Fruit fly (Drosophila melanogaster) whole organism, embryonic: ENCODE data around the gene beta4GalT7.

ENCODE experiments used
- ATbp ChIP-seq: fragments of 200-800 bp; sonication (Bioruptor generic); optimal IDR thresholded peaks from 2 replicates; lab custom pipeline; 2017; ENCODE audit warnings: missing biosample characterization, mild to moderate bottlenecking, missing genetic modification characterization, missing genetic modification reagents
- CG10209 ChIP-seq: fragments of 200-800 bp; sonication (Bioruptor generic); optimal IDR thresholded peaks from 3 replicates; lab custom pipeline; 2017; ENCODE audit warnings: missing biosample characterization, mild to moderate bottlenecking, missing genetic modification characterization, missing genetic modification reagents
- CG10267 ChIP-seq: fragments of 200-800 bp; sonication (Bioruptor generic); optimal IDR thresholded peaks from 2 replicates; lab custom pipeline; 2018; ENCODE audit warnings: missing biosample characterization, mild to moderate bottlenecking, missing genetic modification characterization, moderate library complexity
- CG10654 ChIP-seq: fragments of 200-800 bp; sonication (Bioruptor generic); optimal IDR thresholded peaks from 2 replicates; lab custom pipeline; 2016; ENCODE audit warnings: missing biosample characterization, missing genetic modification characterization
- CG12104 ChIP-seq: fragments of 200-800 bp; sonication (Bioruptor generic); optimal IDR thresholded peaks from 3 replicates; lab custom pipeline; 2016; ENCODE audit warnings: missing biosample characterization, missing genetic modification characterization
- CG12219 ChIP-seq: fragments of 200-800 bp; sonication (Bioruptor generic); optimal IDR thresholded peaks from 3 replicates; lab custom pipeline; 2018; ENCODE audit warnings: missing biosample characterization, mild to moderate bottlenecking, missing genetic modification characterization
- CG1233 ChIP-seq: fragments of 200-800 bp; sonication (Bioruptor generic); optimal IDR thresholded peaks from 4 replicates; lab custom pipeline; 2018; ENCODE audit warnings: missing biosample characterization, mild to moderate bottlenecking, missing genetic modification characterization
- CG13287 ChIP-seq: fragments of 200-800 bp; sonication (Bioruptor generic); IDR thresholded peaks from 2 replicates; pipeline ENCODE4 v1.3.6; 2022; ENCODE audit warnings: missing biosample characterization, missing genetic modification characterization; ENCODE audit not compliant: partially characterized antibody
- CG13296 ChIP-seq: fragments of 200-800 bp; sonication (Bioruptor generic); optimal IDR thresholded peaks from 3 replicates; lab custom pipeline; 2018; ENCODE audit warnings: missing biosample characterization, mild to moderate bottlenecking, missing genetic modification characterization
- CG1647 ChIP-seq: fragments of 200-800 bp; sonication (Bioruptor generic); optimal IDR thresholded peaks from 3 replicates; lab custom pipeline; 2016; ENCODE audit warnings: missing biosample characterization, missing genetic modification characterization
- CG17568 ChIP-seq: fragments of 200-800 bp; sonication (Bioruptor generic); optimal IDR thresholded peaks from 2 replicates; lab custom pipeline; 2018; ENCODE audit warnings: missing biosample characterization, mild to moderate bottlenecking, missing genetic modification characterization, moderate library complexity
- CG18619 ChIP-seq: fragments of 200-800 bp; sonication (Bioruptor generic); optimal IDR thresholded peaks from 3 replicates; lab custom pipeline; 2017; ENCODE audit warnings: missing biosample characterization, mild to moderate bottlenecking, missing genetic modification characterization
- CG2199 ChIP-seq: fragments of 200-800 bp; sonication (Bioruptor generic); IDR thresholded peaks from 3 replicates; pipeline ENCODE4 v1.3.6; 2022; ENCODE audit warnings: missing biosample characterization, missing genetic modification characterization
- CG30403 ChIP-seq: fragments of 200-800 bp; sonication (Bioruptor generic); optimal IDR thresholded peaks from 3 replicates; lab custom pipeline; 2016; ENCODE audit warnings: missing biosample characterization, missing genetic modification characterization
- CG31441 ChIP-seq: fragments of 200-800 bp; sonication (Bioruptor generic); IDR thresholded peaks from 2 replicates; pipeline ENCODE4 v1.3.6; 2022; ENCODE audit warnings: missing biosample characterization, missing genetic modification characterization
- CG32772 ChIP-seq: fragments of 200-800 bp; sonication (Bioruptor generic); IDR thresholded peaks from 2 replicates; pipeline ENCODE4 v1.3.6; 2022; ENCODE audit warnings: missing biosample characterization, missing genetic modification characterization
- CG3407 ChIP-seq: fragments of 200-800 bp; sonication (Bioruptor generic); optimal IDR thresholded peaks from 2 replicates; lab custom pipeline; 2018; ENCODE audit warnings: missing biosample characterization, mild to moderate bottlenecking, missing genetic modification characterization
- CG3847 ChIP-seq: fragments of 200-800 bp; sonication (Bioruptor generic); IDR thresholded peaks from 2 replicates; pipeline ENCODE4 v1.3.6; 2022; ENCODE audit warnings: missing biosample characterization, missing genetic modification characterization
- CG4328 ChIP-seq: fragments of 200-800 bp; sonication (Bioruptor generic); optimal IDR thresholded peaks from 3 replicates; lab custom pipeline; 2017; ENCODE audit warnings: missing biosample characterization, missing genetic modification reagents, missing genetic modification characterization
- CG4820 ChIP-seq: fragments of 200-800 bp; sonication (Bioruptor generic); optimal IDR thresholded peaks from 3 replicates; lab custom pipeline; 2016; ENCODE audit warnings: missing biosample characterization, missing genetic modification characterization
- CG7271 ChIP-seq: fragments of 200-800 bp; sonication (Bioruptor generic); optimal IDR thresholded peaks from 2 replicates; lab custom pipeline; 2018; ENCODE audit warnings: missing biosample characterization, mild to moderate bottlenecking, missing genetic modification characterization, moderate library complexity
- CG7745 ChIP-seq: fragments of 200-800 bp; sonication (Bioruptor generic); optimal IDR thresholded peaks from 2 replicates; lab custom pipeline; 2018; ENCODE audit warnings: missing biosample characterization, mild to moderate bottlenecking, missing genetic modification characterization, moderate library complexity
- CG9215 ChIP-seq: fragments of 200-800 bp; sonication (Bioruptor generic); IDR thresholded peaks from 2 replicates; pipeline ENCODE4 v1.3.6; 2022; ENCODE audit warnings: missing biosample characterization, missing genetic modification characterization
- CG9932 ChIP-seq: fragments of 200-800 bp; sonication (Bioruptor generic); IDR thresholded peaks from 2 replicates; pipeline ENCODE4 v1.3.6; 2022; ENCODE audit warnings: missing biosample characterization, missing genetic modification characterization
- D19B ChIP-seq: fragments of 200-800 bp; sonication (Bioruptor generic); optimal IDR thresholded peaks from 2 replicates; lab custom pipeline; 2017; ENCODE audit warnings: missing biosample characterization, mild to moderate bottlenecking, missing genetic modification characterization
- Dfd ChIP-seq, 2 experiments: fragments of >200 bp; optimal IDR thresholded peaks; 2 replicates each; lab custom pipeline; 2017; ENCODE audit warnings: missing biosample characterization in 2 of 2, missing genetic modification characterization in 2 of 2
- HLH4C ChIP-seq: fragments of 200-800 bp; sonication (Bioruptor generic); IDR thresholded peaks from 3 replicates; pipeline ENCODE4 v1.3.6; 2022; ENCODE audit warnings: missing biosample characterization, missing genetic modification characterization; ENCODE audit not compliant: partially characterized antibody
- NfI ChIP-seq: fragments of 200-800 bp; sonication (Bioruptor generic); optimal IDR thresholded peaks from 3 replicates; lab custom pipeline; 2018; ENCODE audit warnings: missing biosample characterization, mild to moderate bottlenecking, missing genetic modification characterization, moderate library complexity
- PHDP ChIP-seq: fragments of 200-800 bp; sonication (Bioruptor generic); optimal IDR thresholded peaks from 3 replicates; lab custom pipeline; 2018; ENCODE audit warnings: missing biosample characterization, mild to moderate bottlenecking, missing genetic modification characterization, moderate library complexity
- Ptx1 ChIP-seq: fragments of 200-800 bp; sonication (Bioruptor generic); IDR thresholded peaks from 2 replicates; pipeline ENCODE4 v1.3.6; 2022; ENCODE audit warnings: missing biosample characterization, missing genetic modification characterization
- Rfx ChIP-seq: fragments of 200-800 bp; sonication (Bioruptor generic); IDR thresholded peaks from 2 replicates; pipeline ENCODE4 v1.3.6; 2022; ENCODE audit warnings: missing biosample characterization, missing genetic modification characterization
- Sox102F ChIP-seq: fragments of 200-800 bp; sonication (Bioruptor generic); optimal IDR thresholded peaks from 2 replicates; lab custom pipeline; 2018; ENCODE audit warnings: missing biosample characterization, mild to moderate bottlenecking, missing genetic modification characterization, moderate library complexity
- Sry-δ ChIP-seq: fragments of 200-800 bp; sonication (Bioruptor generic); optimal IDR thresholded peaks from 2 replicates; lab custom pipeline; 2016; ENCODE audit warnings: missing biosample characterization, missing genetic modification characterization
- amos ChIP-seq: fragments of 200-800 bp; sonication (Bioruptor generic); IDR thresholded peaks from 2 replicates; pipeline ENCODE4 v1.3.6; 2022; ENCODE audit warnings: missing biosample characterization, missing genetic modification characterization; ENCODE audit not compliant: partially characterized antibody
- bcd ChIP-seq: fragments of 200-800 bp; sonication (Bioruptor generic); optimal IDR thresholded peaks from 2 replicates; lab custom pipeline; 2017; ENCODE audit warnings: missing biosample characterization, mild to moderate bottlenecking, missing genetic modification characterization
- cwo ChIP-seq: fragments of 200-800 bp; sonication (Bioruptor generic); optimal IDR thresholded peaks from 3 replicates; lab custom pipeline; 2017; ENCODE audit warnings: missing biosample characterization, missing genetic modification characterization, mild to moderate bottlenecking, moderate library complexity, missing genetic modification reagents
- ewg ChIP-seq: fragments of 200-800 bp; sonication (Bioruptor generic); optimal IDR thresholded peaks from 3 replicates; lab custom pipeline; 2017; ENCODE audit warnings: mild to moderate bottlenecking, missing biosample characterization, missing genetic modification reagents, missing genetic modification characterization
- ham ChIP-seq: fragments of 200-800 bp; sonication (Bioruptor generic); IDR thresholded peaks from 2 replicates; pipeline ENCODE4 v1.3.6; 2022; ENCODE audit warnings: missing biosample characterization, missing genetic modification characterization
- jumu ChIP-seq: fragments of 200-800 bp; sonication (Bioruptor generic); optimal IDR thresholded peaks from 3 replicates; lab custom pipeline; 2016; ENCODE audit warnings: missing biosample characterization, missing genetic modification characterization
- lola ChIP-seq, 3 experiments: fragments of >200 bp in 2 of 3; fragments of 200-800 bp in 1 of 3; sonication (Bioruptor generic) in 1 of 3; optimal IDR thresholded peaks; 2 replicates each; lab custom pipeline; 2017 to 2019; ENCODE audit warnings: missing biosample characterization in 3 of 3, missing genetic modification characterization in 3 of 3, mild to moderate bottlenecking in 1 of 3, moderate library complexity in 1 of 3
- nom ChIP-seq: fragments of 200-800 bp; sonication (Bioruptor generic); optimal IDR thresholded peaks from 2 replicates; lab custom pipeline; 2017; ENCODE audit warnings: missing biosample characterization, missing genetic modification characterization, mild to moderate bottlenecking, moderate library complexity, missing genetic modification reagents
- pb ChIP-seq: fragments of 200-800 bp; sonication (Bioruptor generic); optimal IDR thresholded peaks from 3 replicates; lab custom pipeline; 2016; ENCODE audit warnings: missing biosample characterization, missing genetic modification characterization
- ranshi ChIP-seq: fragments of 200-800 bp; sonication (Bioruptor generic); IDR thresholded peaks from 2 replicates; pipeline ENCODE4 v1.3.6; 2022; ENCODE audit warnings: missing biosample characterization, missing genetic modification characterization
- sisA ChIP-seq: fragments of 200-800 bp; sonication (Bioruptor generic); IDR thresholded peaks from 2 replicates; pipeline ENCODE4 v1.3.6; 2022; ENCODE audit warnings: missing biosample characterization, missing genetic modification characterization
- so ChIP-seq: fragments of 200-800 bp; sonication (Bioruptor generic); IDR thresholded peaks from 3 replicates; pipeline ENCODE4 v1.3.6; 2022; ENCODE audit warnings: missing biosample characterization, missing genetic modification characterization
- sqz ChIP-seq: fragments of 200-800 bp; sonication (Bioruptor generic); optimal IDR thresholded peaks from 3 replicates; lab custom pipeline; 2018; ENCODE audit warnings: missing biosample characterization, mild to moderate bottlenecking, missing genetic modification characterization
- zf30C ChIP-seq: fragments of 200-800 bp; sonication (Bioruptor generic); optimal IDR thresholded peaks from 3 replicates; lab custom pipeline; 2018; ENCODE audit warnings: missing biosample characterization, mild to moderate bottlenecking, missing genetic modification characterization

The beta4GalT7 gene

DNA sequence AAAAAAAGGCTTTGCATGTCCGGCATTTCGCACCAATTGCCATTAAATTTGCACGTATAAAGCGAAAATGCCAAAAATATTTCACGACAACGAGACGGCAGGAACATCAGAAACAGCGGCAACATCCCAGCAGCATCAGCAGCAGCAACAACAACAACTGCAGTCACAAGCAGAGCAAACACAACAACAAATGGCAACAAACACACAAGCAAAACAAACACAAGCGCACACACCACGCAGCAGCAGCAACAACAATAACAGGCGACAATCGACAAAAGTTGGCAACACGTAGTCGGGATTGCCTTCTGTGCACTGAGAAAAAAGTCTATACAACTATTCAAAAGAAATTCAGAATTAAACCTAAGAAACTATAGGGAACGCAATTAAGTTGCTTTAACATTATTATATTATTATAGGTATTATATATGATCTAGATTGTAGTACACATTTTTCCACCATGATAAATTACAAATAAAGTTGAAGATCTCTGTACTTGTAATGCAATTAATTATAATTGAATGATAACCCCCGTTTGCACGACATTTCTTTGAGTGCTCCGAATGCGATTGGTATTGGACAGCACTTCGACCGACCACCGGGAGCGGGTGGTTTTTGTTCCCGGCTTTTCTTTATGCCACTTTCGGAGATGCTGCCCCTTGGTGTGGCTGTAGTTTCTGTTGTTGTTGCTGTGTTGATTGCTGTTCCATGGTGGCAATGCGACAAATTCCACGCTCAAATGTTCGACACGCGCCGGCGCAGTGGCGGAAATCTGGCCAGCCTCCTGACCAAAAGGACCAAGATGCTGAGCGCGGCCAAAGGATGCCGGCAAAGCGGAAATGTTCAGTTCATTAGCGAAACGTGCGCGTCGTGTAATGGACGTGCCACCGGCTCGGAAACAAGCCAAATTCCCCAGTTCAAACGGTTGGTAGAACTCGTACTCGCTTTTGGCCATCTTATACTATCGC lies 39.2 kb upstream of the beta4GalT7 start, which contains the start of gene tnc (continued):
- TF ChIP-seq jumu (GFP tag; lab: Kevin White, UChicago) = no peak
- peak; percentile 56 for TF ChIP-seq Ptx1 (GFP tag; lab: Robert Waterston, UW)
- peak; percentile 46 for TF ChIP-seq zf30C (GFP tag; lab: Kevin White, UChicago)
- peak; percentile 58 for TF ChIP-seq bcd
- peak; percentile 4 for TF ChIP-seq CG1233 (GFP tag; lab: Kevin White, UChicago)
- peak; percentile 42 for TF ChIP-seq CG10267 (tag; lab: Kevin White, UChicago)
- peak; percentile 34 for TF ChIP-seq CG13296 (GFP tag; lab: Kevin White, UChicago)
- no peak for TF ChIP-seq amos (GFP tag; lab: Robert Waterston, UW)
- TF ChIP-seq CG32772 (GFP tag; lab: Robert Waterston, UW) = 0 out of 2 replicates have a peak, but pooled peaks have one; percentile 23
- peak; percentile 58 for TF ChIP-seq CG30403 (GFP tag; lab: Kevin White, UChicago)
- TF ChIP-seq CG10209 (GFP tag; lab: Kevin White, UChicago) = peak; percentile 46
- TF ChIP-seq ATbp (GFP tag; lab: Kevin White, UChicago) = peak; percentile 50
- peak; percentile 4 for TF ChIP-seq CG4820
- TF ChIP-seq CG4328 (GFP tag; lab: Kevin White, UChicago) = peak; percentile 38
- peak; percentile 15 for TF ChIP-seq D19B (GFP tag; lab: Kevin White, UChicago)
- peak; percentile 7 for TF ChIP-seq CG10654 (GFP tag; lab: Kevin White, UChicago)
- no peak for TF ChIP-seq HLH4C (GFP tag; lab: Robert Waterston, UW)
- TF ChIP-seq ranshi (GFP tag; lab: Robert Waterston, UW) = peak; percentile 56; the same call in 1 of the 2 replicates
- no peak for TF ChIP-seq CG13287 (GFP tag; lab: Robert Waterston, UW)
- TF ChIP-seq CG18619 = peak; percentile 49
- TF ChIP-seq ewg (GFP tag; lab: Kevin White, UChicago) = peak; percentile 68
- TF ChIP-seq Sox102F (GFP tag; lab: Kevin White, UChicago) = peak; percentile 61
- no peak for TF ChIP-seq CG17568 (GFP tag; lab: Kevin White, UChicago)
- TF ChIP-seq Sry-δ = no peak
- peak; percentile 12 for TF ChIP-seq CG12219
- TF ChIP-seq ham (GFP tag; lab: Robert Waterston, UW) = no peak
- no peak for TF ChIP-seq CG7745 (tag; lab: Kevin White, UChicago)
- peak; percentile 30; the same call in 1 of the 2 replicates for TF ChIP-seq Rfx (GFP tag; lab: Robert Waterston, UW)
- peak; percentile 68 for TF ChIP-seq CG31441 (GFP tag; lab: Robert Waterston, UW)
- TF ChIP-seq CG3407 (GFP tag; lab: Kevin White, UChicago) = peak; percentile 27
- TF ChIP-seq pb = no peak
- TF ChIP-seq NfI (GFP tag; lab: Kevin White, UChicago) = peak; percentile 42
- TF ChIP-seq sqz (GFP tag; lab: Kevin White, UChicago) = no peak
- TF ChIP-seq CG3847 = peak; percentile 40; the same call in 1 of the 2 replicates
- TF ChIP-seq CG9932 (GFP tag; lab: Robert Waterston, UW) = peak; percentile 35; the same call in 1 of the 2 replicates
- peak; percentile 43; the same call in 1 of the 3 replicates for TF ChIP-seq so
- peak; percentile 61 for TF ChIP-seq PHDP
- TF ChIP-seq CG12104 (GFP tag; lab: Kevin White, UChicago) = peak; percentile 9
- peak in 1 of 3 experiments; percentile 50 for TF ChIP-seq lola (GFP tag; optimal IDR thresholded peaks at IDR 0.05; lab: Kevin White, UChicago)
- peak; percentile 62 for TF ChIP-seq cwo (GFP tag; lab: Kevin White, UChicago)
- TF ChIP-seq sisA = peak; percentile 44
- peak; percentile 84; the same call in 1 of the 3 replicates for TF ChIP-seq CG2199 (GFP tag; lab: Robert Waterston, UW)
- TF ChIP-seq CG7271 = no peak
- TF ChIP-seq nom (GFP tag; lab: Kevin White, UChicago) = peak; percentile 11
- peak in 1 of 2 experiments; percentile 54 for TF ChIP-seq Dfd (GFP tag; optimal IDR thresholded peaks at IDR 0.05; lab: Kevin White, UChicago)
- no peak for TF ChIP-seq CG1647 (GFP tag; lab: Kevin White, UChicago)
- TF ChIP-seq CG9215 (GFP tag; lab: Robert Waterston, UW) = 0 out of 2 replicates have a peak, but pooled peaks have one; percentile 41
